Worm (Caenorhabditis elegans): Measurements from ENCODE around the gene nhr-187.
A peak's percentile ranks its signal among the peaks of the same experiment; 100 is the strongest.

The nhr-187 gene

DNA sequence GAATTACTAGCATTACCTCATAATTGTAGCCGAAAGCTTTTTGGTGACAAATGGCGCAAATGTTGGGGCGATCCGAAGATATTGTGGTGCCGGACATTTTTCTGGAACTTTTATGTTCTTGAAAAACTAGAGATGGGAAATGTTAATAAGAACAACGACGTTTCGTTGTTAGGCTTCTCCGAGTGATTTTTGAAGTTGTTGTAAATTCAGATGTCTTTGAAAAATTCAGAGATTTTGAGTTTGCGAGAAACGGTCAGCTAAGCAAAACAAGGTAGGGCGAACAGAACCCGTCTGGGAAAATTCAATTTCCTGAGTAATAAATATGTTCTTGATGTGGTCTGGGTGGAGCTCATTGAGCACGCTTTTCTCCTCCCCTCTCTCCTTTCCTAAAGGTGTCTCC, 23.4 kb upstream of the nhr-187 start, which contains the start of gene nhr-124:
nhr-124 (minus strand) TSS at position 101 of the 400 bp plus-strand sequence.
- TF ChIP-seq lsy-2 (tag; optimal IDR thresholded peaks at IDR 0.05) (no peak), nhr-76 (tag; optimal IDR thresholded peaks at IDR 0.05) (no peak)

DNA sequence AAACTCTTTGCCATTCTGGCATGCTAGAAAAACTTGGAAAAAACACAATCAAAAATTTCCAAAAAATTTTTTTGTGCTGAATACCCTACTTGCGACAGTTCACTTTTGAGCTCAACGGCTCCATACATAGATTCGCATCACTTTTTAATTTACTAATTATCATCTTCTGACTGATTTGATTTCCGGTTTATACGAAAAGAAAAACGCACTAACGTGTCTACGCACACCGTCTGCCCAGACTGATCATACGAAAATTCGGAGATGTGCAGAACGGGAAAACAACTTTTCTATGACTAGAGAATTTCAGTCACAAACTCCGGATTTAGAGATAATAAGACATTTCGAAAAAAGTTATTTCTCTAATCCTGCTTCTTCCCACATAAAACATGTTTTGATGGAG, 21.8 kb upstream of the nhr-187 start:
- TF ChIP-seq unc-120 (tag; optimal IDR thresholded peaks at IDR 0.05; ENCODE audit: poor library complexity, severe bottlenecking) (no peak), unc-62 (GFP tag; optimal IDR thresholded peaks at IDR 0.05) (no peak), mls-2 (tag; optimal IDR thresholded peaks at IDR 0.05) (no peak), ceh-83 (GFP tag; optimal IDR thresholded peaks at IDR 0.05) (no peak), nhr-2 (tag; optimal IDR thresholded peaks at IDR 0.05) (no peak), sem-2 (GFP tag; optimal IDR thresholded peaks at IDR 0.05) (no peak), flh-1 (GFP tag; optimal IDR thresholded peaks at IDR 0.05) (no peak), cnd-1 (tag; optimal IDR thresholded peaks at IDR 0.05) (no peak), ces-1 (GFP tag; optimal IDR thresholded peaks at IDR 0.05) (no peak), blmp-1 (tag; optimal IDR thresholded peaks at IDR 0.05) (no peak)

DNA sequence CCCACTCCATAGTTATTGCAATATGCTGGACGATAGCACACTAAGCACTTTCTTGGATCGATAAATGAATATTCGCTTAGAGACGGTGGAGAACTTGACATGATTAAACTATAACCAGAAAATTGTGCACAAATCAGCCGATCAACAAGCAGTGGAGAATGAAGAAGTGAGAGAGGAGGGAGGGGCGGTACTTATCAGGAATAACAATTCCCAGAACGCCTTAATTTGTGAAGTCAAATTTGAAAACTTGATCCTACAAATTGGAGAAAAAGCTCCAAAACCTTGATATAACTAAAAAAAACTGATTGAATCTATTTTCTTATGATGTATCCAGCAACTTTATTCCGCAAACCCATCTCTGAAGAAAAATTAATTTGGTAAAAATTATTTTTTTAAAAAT, 15.5 kb upstream of the nhr-187 start, which contains the start of gene nhr-159:
nhr-159 (minus strand) TSS at position 101 of the 400 bp plus-strand sequence.
- TF ChIP-seq mls-2 (tag; optimal IDR thresholded peaks at IDR 0.05) = no peak
- TF ChIP-seq nhr-2 (tag; optimal IDR thresholded peaks at IDR 0.05) = no peak
- no peak for TF ChIP-seq snpc-4 (tag; optimal IDR thresholded peaks at IDR 0.05)
- no peak for TF ChIP-seq ceh-39 (tag; optimal IDR thresholded peaks at IDR 0.05)
- TF ChIP-seq flh-1 (GFP tag; optimal IDR thresholded peaks at IDR 0.05) = no peak

DNA sequence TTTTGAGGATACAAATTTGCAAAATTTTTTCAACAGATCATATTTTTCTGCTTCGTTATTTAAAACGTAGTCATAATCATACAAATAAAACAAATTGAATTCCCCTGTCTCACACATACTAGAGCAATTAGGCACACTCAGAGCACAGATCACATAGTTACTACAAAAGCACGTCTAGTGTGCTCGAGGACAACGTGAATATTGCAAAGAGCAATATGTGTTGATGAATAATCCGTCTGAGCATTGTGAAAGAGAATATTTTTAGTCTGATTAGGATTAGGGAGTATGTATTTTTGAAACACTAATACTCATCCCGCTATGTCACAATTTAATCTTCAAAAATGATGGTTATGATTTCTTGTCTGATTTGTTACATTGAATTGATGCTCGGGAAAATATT, 14.5 kb upstream of the nhr-187 start:
- TF ChIP-seq snpc-4 (tag; optimal IDR thresholded peaks at IDR 0.05) = no peak
- no peak for TF ChIP-seq M03D4.4 (tag; optimal IDR thresholded peaks at IDR 0.05)
- no peak for TF ChIP-seq pha-4 (tag; optimal IDR thresholded peaks at IDR 0.05)
- no peak for TF ChIP-seq ztf-11 (tag; optimal IDR thresholded peaks at IDR 0.05)
- TF ChIP-seq ceh-83 (GFP tag; optimal IDR thresholded peaks at IDR 0.05) = no peak
- TF ChIP-seq mls-2 (tag; optimal IDR thresholded peaks at IDR 0.05) = no peak
- no peak for TF ChIP-seq unc-62 (GFP tag; optimal IDR thresholded peaks at IDR 0.05)
- TF ChIP-seq sem-2 (GFP tag; optimal IDR thresholded peaks at IDR 0.05) = no peak

DNA sequence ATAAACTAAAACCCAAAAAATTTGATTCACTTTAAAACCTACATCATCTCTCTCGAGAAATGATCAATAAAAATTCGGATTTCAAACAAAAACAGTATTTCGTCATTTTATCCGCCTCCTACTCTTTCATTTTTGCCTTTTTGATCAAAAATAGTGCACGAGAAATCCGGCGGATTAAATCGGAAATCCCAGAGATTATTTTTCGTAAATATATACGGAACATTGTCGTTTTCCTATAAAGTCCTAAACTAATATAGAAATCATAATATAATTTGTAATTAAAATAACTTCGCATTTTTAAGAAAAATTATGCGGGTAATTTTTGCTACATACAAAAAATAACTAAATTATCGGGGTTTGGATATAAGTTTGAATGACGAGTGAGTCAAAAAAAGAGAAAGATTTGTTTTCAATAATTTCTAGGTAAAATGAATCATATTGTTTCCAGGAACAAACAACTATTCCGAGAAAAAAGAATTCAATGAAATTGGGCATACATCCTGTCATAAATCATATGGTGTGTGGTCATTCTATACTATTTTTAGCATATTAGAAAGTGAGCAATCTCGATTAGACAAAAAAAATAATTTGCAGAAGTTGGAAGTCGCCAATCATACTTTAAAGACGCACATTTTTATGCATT, 11.5 kb upstream of the nhr-187 start, which contains the start of gene nhr-158:
nhr-158 (minus strand) TSS at position 51 of the 643 bp plus-strand sequence.
- TF ChIP-seq sem-2 (GFP tag; optimal IDR thresholded peaks at IDR 0.05) (no peak), lin-13 (tag; optimal IDR thresholded peaks at IDR 0.05) (no peak), nhr-76 (tag; optimal IDR thresholded peaks at IDR 0.05) (no peak), ceh-43 (GFP tag; optimal IDR thresholded peaks at IDR 0.05) (no peak), nhr-237 (tag; optimal IDR thresholded peaks at IDR 0.05) (no peak), nhr-12 (tag; optimal IDR thresholded peaks at IDR 0.05) (no peak), mep-1 (tag; optimal IDR thresholded peaks at IDR 0.05) (no peak), nhr-2 (tag; optimal IDR thresholded peaks at IDR 0.05) (no peak), drap-1 (GFP tag; optimal IDR thresholded peaks at IDR 0.05) (no peak), unc-39 (tag; optimal IDR thresholded peaks at IDR 0.05) (no peak), snpc-4 (tag; optimal IDR thresholded peaks at IDR 0.05) (no peak), ham-2 (GFP tag; optimal IDR thresholded peaks at IDR 0.05) (no peak), zip-8 (tag; optimal IDR thresholded peaks at IDR 0.05) (no peak), ces-1 (GFP tag; optimal IDR thresholded peaks at IDR 0.05) (no peak), unc-62 (GFP tag; optimal IDR thresholded peaks at IDR 0.05) (no peak), cnd-1 (tag; optimal IDR thresholded peaks at IDR 0.05) (no peak), pha-4 (tag; optimal IDR thresholded peaks at IDR 0.05) (no peak), nhr-28 (tag; optimal IDR thresholded peaks at IDR 0.05) (no peak), ceh-39 (tag; optimal IDR thresholded peaks at IDR 0.05) (no peak)

DNA sequence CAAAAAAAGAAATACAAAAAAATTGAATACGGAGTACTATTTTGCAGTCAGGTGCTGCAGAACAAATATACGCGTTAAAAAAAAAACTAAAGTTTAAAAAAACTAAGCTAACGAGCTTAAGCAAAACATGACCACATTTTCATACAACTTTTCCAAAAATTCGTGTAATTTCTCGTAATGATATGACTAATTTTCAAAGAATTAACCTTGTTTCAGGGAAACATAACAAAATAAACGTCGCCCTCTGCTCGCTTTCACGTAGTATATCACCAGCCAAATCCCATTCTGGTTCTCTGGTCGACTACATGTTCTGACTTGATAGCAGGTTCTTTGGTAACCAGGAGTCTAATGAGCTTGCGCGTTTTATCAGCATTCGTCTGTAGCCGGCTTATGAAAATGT, 7.6 kb upstream of the nhr-187 start:
- TF ChIP-seq ces-1 (GFP tag; optimal IDR thresholded peaks at IDR 0.05) (peak; percentile 37), lsy-2 (tag; optimal IDR thresholded peaks at IDR 0.05) (no peak), nhr-2 (tag; optimal IDR thresholded peaks at IDR 0.05) (no peak), nhr-28 (tag; optimal IDR thresholded peaks at IDR 0.05) (no peak), nhr-12 (tag; optimal IDR thresholded peaks at IDR 0.05) (no peak), ceh-83 (GFP tag; optimal IDR thresholded peaks at IDR 0.05) (no peak), elt-1 (tag; optimal IDR thresholded peaks at IDR 0.05; ENCODE audit: borderline replicate concordance, insufficient read depth) (no peak), bed-3 (GFP tag; optimal IDR thresholded peaks at IDR 0.05) (no peak)

Data from whole organism, mixed stage, embryonic.